Worm (Caenorhabditis elegans) whole organism, dauer: Measurements from ENCODE around the gene srd-11.

Experiments
- unc-62 ChIP-seq: sonication (generic microtip); optimal IDR thresholded peaks from 2 replicates; lab custom pipeline; 2017; ENCODE audit warnings: missing biosample characterization, missing genetic modification reagents, missing genetic modification characterization

The srd-11 gene

DNA sequence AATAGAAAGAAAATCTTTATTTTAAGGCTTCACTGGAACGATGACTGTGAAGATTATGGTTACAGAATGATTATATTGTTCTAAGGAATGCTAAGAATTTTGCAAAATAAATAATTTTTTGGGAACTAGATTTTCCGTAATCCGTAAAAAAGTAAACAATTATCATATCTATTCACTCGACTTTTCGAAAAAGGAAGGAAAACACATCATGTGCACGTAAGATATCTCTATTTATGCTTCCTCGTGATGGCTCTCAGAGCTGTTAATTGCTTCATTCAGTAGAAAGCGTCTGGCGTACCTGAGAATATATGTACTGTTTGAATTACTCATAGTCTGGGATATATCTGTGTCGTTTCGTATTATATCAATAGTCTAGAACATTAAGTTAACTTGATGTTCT is at the start of gene srd-11:
Gene srd-11, minus strand, starts transcription at position 101 of the 400 bp plus-strand sequence.
- TF ChIP-seq unc-62 (GFP tag; lab: Kevin White, UChicago) = no peak

DNA sequence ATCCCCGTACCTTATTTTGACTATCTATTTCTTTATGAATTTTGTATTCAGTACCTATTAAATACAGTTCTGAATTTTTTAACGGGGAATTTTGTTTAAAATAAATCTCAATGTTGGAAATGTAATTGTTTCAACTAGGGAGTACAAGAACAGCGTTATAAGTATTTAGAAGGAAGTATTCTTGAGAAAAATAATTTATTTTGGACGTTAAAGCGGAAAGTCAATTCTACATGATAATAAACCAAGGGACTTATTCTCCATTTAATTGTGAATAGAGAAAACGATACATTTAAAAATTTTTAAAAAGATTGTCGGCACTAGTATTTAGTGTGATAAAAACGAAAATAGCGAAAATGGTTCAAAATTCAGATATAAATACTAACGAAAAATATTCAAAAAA is 49.5 kb upstream of the srd-11 start:
- TF ChIP-seq unc-62 (GFP tag; lab: Kevin White, UChicago) = no peak

DNA sequence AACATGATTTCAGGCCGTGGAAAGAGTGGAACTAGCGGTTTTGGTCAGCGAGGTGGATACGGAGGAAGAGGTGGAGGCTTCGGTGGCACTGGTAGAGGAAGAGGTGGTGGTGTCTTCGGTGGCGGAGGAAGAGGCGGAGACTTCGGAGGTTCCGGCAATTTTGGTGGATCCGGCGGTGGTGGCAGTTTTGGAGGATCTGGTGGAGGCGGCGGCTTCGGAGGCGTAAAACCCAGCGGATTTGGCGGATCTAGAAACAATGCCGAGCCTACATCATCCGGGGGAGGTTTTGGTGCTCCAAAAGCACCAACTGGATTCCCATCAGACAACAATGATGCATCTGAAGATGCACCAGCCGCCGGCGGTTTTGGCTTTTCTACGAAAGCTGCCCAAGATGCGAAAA is 48.7 kb upstream of the srd-11 start:
- no peak for TF ChIP-seq unc-62 (GFP tag; lab: Kevin White, UChicago)

DNA sequence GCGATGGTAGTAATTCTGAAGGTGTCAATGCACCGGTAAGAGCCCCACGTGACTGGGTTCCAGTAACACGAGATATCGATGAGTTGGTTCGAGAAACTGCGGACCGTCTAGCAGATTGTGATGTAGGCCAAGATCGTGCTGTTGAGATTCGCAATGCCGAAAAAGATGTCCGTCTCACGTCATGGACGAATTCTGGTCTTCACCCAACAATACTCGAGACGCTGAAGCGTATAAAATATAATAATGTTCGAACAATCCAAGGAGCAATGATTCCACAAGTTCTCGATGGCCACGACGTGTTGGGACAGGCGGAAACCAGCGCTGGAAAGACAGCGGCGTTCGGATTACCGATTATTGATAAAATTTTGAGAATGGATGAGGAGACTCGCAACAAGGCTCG is 46.8 kb upstream of the srd-11 start:
- no peak for TF ChIP-seq unc-62 (GFP tag; lab: Kevin White, UChicago)

DNA sequence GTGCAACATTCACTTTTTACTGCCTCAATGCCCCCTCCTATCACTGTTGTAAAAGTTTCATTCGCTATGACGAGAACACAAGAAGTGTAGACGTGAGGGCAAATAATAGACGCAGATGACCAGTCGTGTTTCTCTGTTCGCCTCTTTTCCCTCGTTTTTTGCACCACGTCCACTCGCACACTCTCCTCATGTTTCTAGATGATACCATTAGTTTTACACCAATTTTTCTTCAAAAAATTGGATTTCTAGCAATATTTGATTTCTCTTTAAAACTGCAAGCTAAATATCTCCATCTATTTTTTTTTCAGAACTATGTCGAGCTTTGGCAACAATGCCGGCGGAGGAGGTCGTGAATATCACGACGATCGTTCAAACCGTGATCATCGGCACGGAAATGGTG is 45.4 kb upstream of the srd-11 start, which contains the start of gene rde-12:
Gene rde-12, plus strand, starts transcription at position 301 of the 400 bp plus-strand sequence.
- no peak for TF ChIP-seq unc-62 (GFP tag; lab: Kevin White, UChicago)

DNA sequence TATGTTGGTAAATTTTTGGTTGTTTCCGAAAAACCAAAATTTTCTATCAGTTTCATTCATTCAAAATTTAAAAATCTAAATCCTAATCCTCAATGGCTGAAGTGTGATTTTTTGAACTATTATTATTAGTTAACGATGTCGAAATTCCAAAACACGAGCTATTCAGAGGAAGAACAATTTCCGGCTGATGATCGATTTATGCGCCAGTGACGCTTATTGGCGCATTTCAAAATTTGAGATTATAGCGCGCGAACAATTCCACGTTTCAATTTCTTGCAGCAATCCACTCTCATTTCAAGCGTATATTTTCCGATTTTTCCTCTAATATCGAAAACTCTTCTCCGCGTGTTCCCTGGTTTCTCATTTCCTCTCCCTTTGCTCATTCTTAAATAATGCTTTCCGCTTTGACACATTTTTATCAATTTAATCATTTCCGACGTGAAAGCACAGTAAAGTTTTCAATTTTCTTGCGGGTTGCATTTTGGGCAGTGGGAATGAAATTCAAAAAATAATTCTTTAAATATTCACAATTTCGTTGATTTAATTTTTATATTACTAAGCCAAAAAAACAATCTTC is 44.8 kb upstream of the srd-11 start:
- no peak for TF ChIP-seq unc-62 (GFP tag; lab: Kevin White, UChicago)

DNA sequence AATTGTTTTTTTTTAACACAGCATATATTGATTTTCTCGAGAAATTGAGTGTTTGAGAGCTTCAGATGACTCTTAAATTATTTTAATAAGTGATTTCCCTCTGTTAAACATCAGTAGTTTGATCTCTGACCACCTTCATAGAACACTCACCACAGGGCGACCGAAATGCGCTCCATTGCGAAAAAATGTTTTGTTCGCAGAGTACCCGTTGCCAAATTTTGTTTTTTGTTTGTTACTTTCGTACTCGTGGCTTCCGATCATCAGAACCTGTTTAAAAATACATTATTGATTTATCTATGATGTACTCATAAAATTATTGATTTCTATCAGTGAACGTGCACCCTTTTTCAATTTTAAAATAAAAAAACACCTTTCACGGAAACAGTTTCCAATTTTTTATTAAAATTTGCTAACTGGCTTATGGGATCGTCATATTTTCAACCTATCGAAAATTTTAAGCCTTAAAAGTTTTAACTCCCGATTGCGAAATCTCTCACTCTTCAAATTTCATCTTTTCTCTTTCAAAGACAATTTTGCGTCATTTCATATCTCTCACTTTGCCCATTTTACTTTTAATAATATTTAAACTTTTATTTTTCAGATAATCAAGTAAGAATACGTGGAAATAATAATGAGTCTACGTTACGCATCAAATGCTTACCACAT is 41.1 kb upstream of the srd-11 start, which contains the start of gene letm-1:
Gene letm-1, plus strand, starts transcription at position 598 of the 666 bp plus-strand sequence.
- no peak for TF ChIP-seq unc-62 (GFP tag; lab: Kevin White, UChicago)

DNA sequence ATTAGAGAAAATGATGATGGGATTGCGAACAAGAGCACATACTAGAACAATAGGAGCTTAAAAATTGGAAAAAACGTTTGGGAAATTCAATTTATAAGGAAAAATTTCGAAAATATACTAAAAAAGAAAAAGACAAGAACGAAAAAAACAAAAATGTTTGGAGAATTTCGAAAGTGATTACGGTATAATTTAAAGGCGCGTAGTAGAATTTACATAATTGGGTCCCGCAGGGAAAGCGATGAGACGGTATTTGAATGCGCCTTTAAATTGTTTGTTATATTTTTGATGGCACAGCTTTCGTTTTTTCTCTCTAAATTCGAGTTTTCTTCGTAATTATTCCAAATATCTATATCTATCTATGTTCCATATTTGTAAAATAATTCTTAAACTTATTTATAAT is 40.5 kb upstream of the srd-11 start:
- no peak for TF ChIP-seq unc-62 (GFP tag; lab: Kevin White, UChicago)

DNA sequence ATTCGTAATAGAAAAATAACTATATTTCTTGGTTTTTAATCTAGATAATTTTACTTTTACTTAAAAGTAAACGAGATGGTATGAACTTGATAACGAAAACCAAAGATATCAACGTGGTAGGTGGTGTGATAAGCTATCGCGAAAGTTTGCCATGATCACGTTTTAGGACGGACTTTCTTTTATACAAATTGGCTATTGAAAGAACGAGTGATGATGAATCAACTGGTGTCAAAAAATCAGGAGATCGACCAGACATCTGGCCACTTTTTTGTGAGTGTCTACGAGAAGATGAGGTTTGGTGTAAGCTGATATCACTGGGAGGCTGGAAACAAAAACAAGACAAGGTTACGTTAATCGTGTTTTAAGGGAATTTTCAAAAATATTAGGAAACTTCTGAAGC is 39.6 kb upstream of the srd-11 start:
- TF ChIP-seq unc-62 (GFP tag; lab: Kevin White, UChicago) = no peak

DNA sequence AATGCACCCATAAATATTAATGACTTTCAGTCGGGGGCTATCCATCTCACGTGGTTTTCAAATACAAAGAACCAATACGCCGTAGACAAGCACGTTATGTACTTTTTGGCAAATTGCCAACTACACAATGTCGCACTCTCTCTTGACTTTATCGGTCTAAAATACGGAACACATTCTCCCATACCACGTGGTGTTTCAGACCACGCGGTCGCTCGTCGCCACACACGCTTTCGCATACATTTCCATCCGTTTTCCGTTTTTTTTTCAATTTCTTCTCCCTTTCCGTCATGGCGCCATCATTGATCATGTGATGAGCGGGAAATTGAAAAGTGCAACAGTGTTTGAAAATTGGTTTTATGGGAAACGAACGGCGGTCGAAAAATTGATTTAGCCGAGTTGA is 38.9 kb upstream of the srd-11 start:
- TF ChIP-seq unc-62 (GFP tag; lab: Kevin White, UChicago) = no peak

DNA sequence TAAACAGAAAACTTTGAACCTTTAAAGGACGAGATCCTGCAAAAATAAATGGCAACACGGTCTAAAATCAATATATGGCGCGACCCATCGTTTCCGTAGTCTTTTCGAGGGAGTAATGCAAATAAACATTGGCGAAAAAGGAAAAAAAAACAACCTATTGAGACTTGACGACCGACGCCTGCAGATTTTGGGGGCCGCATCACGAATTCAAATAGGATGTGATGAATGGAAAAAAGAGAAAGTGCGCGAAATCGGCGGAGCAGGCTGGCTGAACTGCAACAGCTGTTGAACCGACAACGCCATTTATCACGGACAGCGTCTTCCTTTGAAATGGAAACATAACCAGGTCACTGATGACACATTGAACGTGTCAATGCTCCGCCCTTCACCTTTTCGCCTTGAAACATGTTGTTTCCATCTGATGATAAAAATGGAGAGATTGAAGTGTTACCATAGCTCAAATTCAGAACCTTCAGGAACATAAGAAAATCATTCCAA is 38.2 kb upstream of the srd-11 start:
- TF ChIP-seq unc-62 (GFP tag; lab: Kevin White, UChicago) = no peak

DNA sequence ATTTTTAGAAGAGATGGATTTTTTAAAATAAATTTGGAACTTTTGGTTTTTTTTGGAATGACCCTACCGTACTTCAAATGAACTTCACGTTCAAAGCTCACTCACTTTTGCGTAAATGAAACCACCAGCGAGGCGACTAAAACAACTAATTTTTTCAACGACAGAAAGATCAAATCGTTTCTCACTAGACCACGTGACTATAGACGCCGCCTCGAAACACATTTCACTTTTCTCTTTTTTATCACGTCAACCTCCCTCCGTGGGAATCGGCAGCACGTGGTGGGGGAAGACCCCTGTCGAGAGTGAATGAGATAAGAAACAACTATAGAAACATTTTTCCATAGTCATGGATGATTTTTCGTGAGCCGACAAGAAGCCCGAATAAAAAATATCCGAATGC is 37.6 kb upstream of the srd-11 start:
- no peak for TF ChIP-seq unc-62 (GFP tag; lab: Kevin White, UChicago)

DNA sequence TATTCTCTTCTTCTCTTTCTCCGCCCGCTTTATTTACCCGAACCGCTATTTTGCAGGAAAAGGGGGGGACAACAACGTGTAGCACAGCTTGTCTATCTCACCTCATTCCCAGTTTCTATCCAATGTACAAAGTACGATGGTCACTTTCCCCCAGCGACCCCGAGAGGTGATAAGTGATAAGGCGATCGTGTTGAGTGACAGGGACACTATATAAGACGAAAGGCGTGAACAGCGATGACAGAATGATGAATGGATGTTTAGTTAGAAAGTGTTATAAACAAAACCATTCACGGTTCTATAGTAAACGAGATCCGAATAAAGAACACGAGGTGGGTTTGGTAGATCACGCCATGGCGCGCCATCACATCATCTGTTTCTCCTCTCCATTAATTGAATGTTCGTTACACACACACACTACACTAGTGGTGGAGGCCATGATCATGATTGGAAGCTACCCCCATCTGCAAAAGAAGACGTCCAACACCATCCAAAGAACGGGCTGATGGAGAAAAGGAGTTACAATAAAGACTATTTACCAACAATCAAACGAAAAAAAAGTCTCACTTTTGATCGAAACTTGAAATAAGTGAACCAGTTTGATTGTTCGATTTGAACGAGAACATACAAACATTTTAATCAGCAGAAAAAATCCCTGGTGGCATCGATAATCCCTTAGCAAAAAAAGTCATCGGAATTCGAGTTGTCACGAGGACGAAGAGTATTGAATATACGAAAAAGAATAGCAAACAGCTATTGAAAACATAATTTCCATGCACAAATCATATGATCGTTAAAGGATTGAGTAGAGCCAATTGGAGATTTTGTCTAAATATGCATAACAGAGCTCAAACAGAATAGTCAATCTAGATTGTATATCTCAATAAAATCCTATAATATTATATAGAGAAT is 36.9 kb upstream of the srd-11 start:
- no peak for TF ChIP-seq unc-62 (GFP tag; lab: Kevin White, UChicago)

DNA sequence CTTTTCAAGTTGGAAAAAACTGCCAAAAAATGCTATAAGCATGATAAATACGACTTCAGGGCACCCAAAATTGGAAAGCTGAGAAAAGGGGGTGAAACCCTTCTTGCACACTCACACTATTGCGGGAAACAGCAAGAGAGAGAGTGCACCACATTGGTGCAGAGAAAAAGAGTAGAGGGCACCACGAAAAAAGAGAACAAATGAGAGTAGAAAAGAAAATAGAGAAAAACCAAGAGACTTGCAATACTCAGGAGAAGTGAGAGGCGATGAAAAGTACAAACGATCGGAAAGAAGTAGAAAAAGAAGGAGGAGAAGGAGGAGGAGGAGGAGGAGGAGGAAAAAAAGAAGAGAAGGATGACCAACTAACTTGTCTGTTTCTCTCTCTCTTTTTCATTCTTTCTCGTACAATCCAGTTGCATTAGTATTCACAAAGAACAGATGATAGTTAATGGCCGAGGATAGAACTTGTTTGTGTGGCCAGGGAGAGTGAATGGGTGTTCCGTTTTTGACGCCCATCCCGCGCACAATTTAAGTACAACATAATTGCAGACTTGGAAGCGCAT is 35.6 kb upstream of the srd-11 start:
- TF ChIP-seq unc-62 (GFP tag; lab: Kevin White, UChicago) = no peak

DNA sequence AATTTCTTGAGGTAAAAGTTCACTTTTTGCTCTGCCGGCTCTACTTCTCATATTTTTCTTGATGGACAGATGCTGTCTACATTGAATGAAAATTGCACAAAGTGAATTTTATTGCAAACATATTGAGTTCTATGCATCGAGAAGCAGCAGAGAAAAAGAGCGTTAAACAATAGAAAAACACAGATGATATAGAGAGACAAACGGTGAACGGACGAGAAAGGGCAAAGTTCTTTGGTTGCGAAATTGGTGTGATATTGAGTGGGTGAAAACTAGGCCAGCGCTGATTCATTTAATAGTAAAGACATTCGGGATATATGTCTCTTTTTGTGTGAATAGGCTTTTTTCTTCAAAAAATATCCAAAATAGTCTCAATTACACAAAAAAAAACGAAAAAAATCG is 34.7 kb upstream of the srd-11 start:
- no peak for TF ChIP-seq unc-62 (GFP tag; lab: Kevin White, UChicago)
